Fruit fly (Drosophila melanogaster) whole organism, prepupa: ENCODE results near the gene CG1394.

Experiments used
- Lpt ChIP-seq: fragments of 200-800 bp; sonication (Bioruptor generic); optimal IDR thresholded peaks from 3 replicates; lab custom pipeline; 2016; ENCODE audit warnings: missing biosample characterization, missing genetic modification characterization
- OdsH ChIP-seq: fragments of 200-800 bp; sonication (Bioruptor generic); optimal IDR thresholded peaks from 3 replicates; lab custom pipeline; 2016; ENCODE audit warnings: missing biosample characterization, missing genetic modification characterization
- Sox102F ChIP-seq: fragments of 200-800 bp; sonication (Bioruptor generic); optimal IDR thresholded peaks from 2 replicates; lab custom pipeline; 2016; ENCODE audit warnings: missing biosample characterization, mild to moderate bottlenecking, missing genetic modification characterization

- TF ChIP-seq Sox102F (GFP tag; lab: Kevin White, UChicago) (no peak), Lpt (GFP tag; lab: Kevin White, UChicago) (no peak), OdsH (GFP tag; lab: Kevin White, UChicago) (no peak)
Observed at dm6 chrX:11155808-11156589, 14.5 kb downstream of the CG1394 start.
